Fruit fly (Drosophila melanogaster) whole organism, adult: ENCODE data around the gene Naprt.

ENCODE experiments used
- CG11617 ChIP-seq: fragments of 200-800 bp; sonication (Bioruptor generic); optimal IDR thresholded peaks from 2 replicates; lab custom pipeline; 2017; ENCODE audit warnings: mild to moderate bottlenecking, missing biosample characterization, missing genetic modification reagents, missing genetic modification characterization
- CG5204 ChIP-seq: fragments of 200-800 bp; sonication (Bioruptor generic); optimal IDR thresholded peaks from 2 replicates; lab custom pipeline; 2016; ENCODE audit warnings: missing biosample characterization, missing genetic modification characterization
- CG7101 ChIP-seq: fragments of 200-800 bp; sonication (Bioruptor generic); optimal IDR thresholded peaks from 2 replicates; lab custom pipeline; 2018; ENCODE audit warnings: missing biosample characterization, mild to moderate bottlenecking, missing genetic modification characterization, moderate library complexity
- Hr96 ChIP-seq: fragments of 200-800 bp; sonication (Bioruptor generic); optimal IDR thresholded peaks from 2 replicates; lab custom pipeline; 2016; ENCODE audit warnings: missing biosample characterization, missing genetic modification characterization
- bab1 ChIP-seq: fragments of 200-800 bp; sonication (Bioruptor generic); optimal IDR thresholded peaks from 3 replicates; lab custom pipeline; 2019; ENCODE audit warnings: missing biosample characterization, mild to moderate bottlenecking, missing genetic modification characterization, moderate library complexity
- cnc ChIP-seq, 2 experiments: fragments of >200 bp; optimal IDR thresholded peaks; 2 replicates each; lab custom pipeline; 2017
- kay ChIP-seq: fragments of 200-800 bp; sonication (Bioruptor generic); peaks from one replicate; lab custom pipeline; 2016; ENCODE audit warnings: missing biosample characterization, missing genetic modification characterization, borderline replicate concordance
- tj ChIP-seq: fragments of 200-800 bp; sonication (Bioruptor generic); optimal IDR thresholded peaks from 3 replicates; lab custom pipeline; 2017; ENCODE audit warnings: missing biosample characterization, mild to moderate bottlenecking, missing genetic modification characterization, moderate library complexity

- no peak for TF ChIP-seq kay (GFP tag; lab: Kevin White, UChicago)
- no peak for TF ChIP-seq CG11617
- no peak for TF ChIP-seq cnc (optimal IDR thresholded peaks at IDR 0.05; lab: Kevin White, UChicago)
- no peak for TF ChIP-seq CG7101 (tag; lab: Kevin White, UChicago)
- no peak for TF ChIP-seq tj
- no peak for TF ChIP-seq bab1 (GFP tag; lab: Kevin White, UChicago)
- TF ChIP-seq CG5204 = no peak
- no peak for TF ChIP-seq Hr96 (GFP tag; lab: Kevin White, UChicago)
Observed at dm6 chr2L:4146317-4146716, 51.6 kb downstream of the Naprt start.
